Worm (Caenorhabditis elegans) whole organism, late embryonic: Measurements from ENCODE around the gene sri-30.

Source experiments
- C08G9.2 ChIP-seq: sonication (generic microtip); optimal IDR thresholded peaks from 2 replicates; lab custom pipeline; 2016; ENCODE audit warnings: mild to moderate bottlenecking, missing genetic modification characterization, moderate library complexity, missing compliant biosample characterization
- C38D4.7 ChIP-seq: fragments of 200-800 bp; sonication (Bioruptor generic); optimal IDR thresholded peaks from 2 replicates; lab custom pipeline; 2018; ENCODE audit warnings: mild to moderate bottlenecking, missing genetic modification characterization, moderate library complexity, missing compliant biosample characterization
- F13H6.1 ChIP-seq: sonication (generic microtip); optimal IDR thresholded peaks from 2 replicates; lab custom pipeline; 2016; ENCODE audit warnings: missing genetic modification characterization, missing compliant biosample characterization
- K02D7.2 ChIP-seq: sonication (generic microtip); optimal IDR thresholded peaks from 2 replicates; lab custom pipeline; 2017; ENCODE audit warnings: mild to moderate bottlenecking, missing genetic modification characterization, missing compliant biosample characterization
- K09A11.1 ChIP-seq: sonication (generic microtip); optimal IDR thresholded peaks from 2 replicates; lab custom pipeline; 2017; ENCODE audit warnings: antibody characterized with exemption, mild to moderate bottlenecking, missing genetic modification characterization, missing compliant biosample characterization; ENCODE audit not compliant: insufficient read depth
- ama-1 ChIP-seq: fragments of 150-350 bp; optimal IDR thresholded peaks from 2 replicates; lab custom pipeline; 2014
- ceh-14 ChIP-seq: sonication (generic microtip); optimal IDR thresholded peaks from 2 replicates; lab custom pipeline; 2016; ENCODE audit warnings: missing genotype, missing genetic modification characterization, missing compliant biosample characterization
- ceh-18 ChIP-seq: sonication (generic microtip); optimal IDR thresholded peaks from 2 replicates; lab custom pipeline; 2016; ENCODE audit warnings: missing genetic modification characterization, missing compliant biosample characterization
- ceh-19 ChIP-seq: fragments of 200-800 bp; sonication (Bioruptor generic); optimal IDR thresholded peaks from 2 replicates; lab custom pipeline; 2018; ENCODE audit warnings: mild to moderate bottlenecking, missing genetic modification characterization, missing compliant biosample characterization
- ceh-22 ChIP-seq: sonication (generic microtip); optimal IDR thresholded peaks from 2 replicates; lab custom pipeline; 2017; ENCODE audit warnings: missing biosample characterization, missing genetic modification characterization
- ceh-30 ChIP-seq: fragments of 150-350 bp; optimal IDR thresholded peaks from 2 replicates; lab custom pipeline; 2014; ENCODE audit warnings: missing biosample characterization, missing genetic modification characterization
- ceh-34 ChIP-seq: sonication (generic microtip); optimal IDR thresholded peaks from 2 replicates; lab custom pipeline; 2016; ENCODE audit warnings: mild to moderate bottlenecking, missing genetic modification characterization, missing compliant biosample characterization
- ceh-45 ChIP-seq: fragments of 200-800 bp; sonication (Bioruptor generic); IDR thresholded peaks from 2 replicates; pipeline ENCODE4 v1.3.6; 2022; ENCODE audit warnings: missing genetic modification reagents, missing genetic modification characterization, missing compliant biosample characterization
- ceh-6 ChIP-seq: fragments of 200-800 bp; sonication (Bioruptor generic); optimal IDR thresholded peaks from 2 replicates; lab custom pipeline; 2018; ENCODE audit warnings: mild to moderate bottlenecking, missing genetic modification characterization, missing compliant biosample characterization
- dmd-4 ChIP-seq: sonication (generic microtip); optimal IDR thresholded peaks from 2 replicates; lab custom pipeline; 2016; ENCODE audit warnings: borderline replicate concordance, missing genetic modification characterization, missing compliant biosample characterization
- dve-1 ChIP-seq: sonication (generic microtip); optimal IDR thresholded peaks from 2 replicates; lab custom pipeline; 2017; ENCODE audit warnings: antibody characterized with exemption, mild to moderate bottlenecking, missing genetic modification characterization, missing compliant biosample characterization
- eyg-1 ChIP-seq: sonication (generic microtip); optimal IDR thresholded peaks from 2 replicates; lab custom pipeline; 2016; ENCODE audit warnings: missing genotype, missing genetic modification characterization, missing compliant biosample characterization
- fkh-10 ChIP-seq: fragments of 150-350 bp; optimal IDR thresholded peaks from 2 replicates; lab custom pipeline; 2014; ENCODE audit warnings: missing biosample characterization, missing genetic modification reagents, missing genetic modification characterization
- hlh-13 ChIP-seq: fragments of 200-800 bp; sonication (Bioruptor generic); optimal IDR thresholded peaks from 2 replicates; lab custom pipeline; 2018; ENCODE audit warnings: mild to moderate bottlenecking, missing genetic modification characterization, missing compliant biosample characterization
- hlh-30 ChIP-seq: sonication (generic microtip); optimal IDR thresholded peaks from 2 replicates; lab custom pipeline; 2017; ENCODE audit warnings: antibody characterized with exemption, missing genetic modification characterization, missing compliant biosample characterization; ENCODE audit not compliant: insufficient read depth
- hlh-6 ChIP-seq: sonication (generic microtip); optimal IDR thresholded peaks from 2 replicates; lab custom pipeline; 2016; ENCODE audit warnings: missing genotype, missing genetic modification characterization, missing compliant biosample characterization
- lim-6 ChIP-seq: sonication (generic microtip); optimal IDR thresholded peaks from 2 replicates; lab custom pipeline; 2016; ENCODE audit warnings: missing genetic modification characterization, missing compliant biosample characterization
- mec-3 ChIP-seq: sonication (generic microtip); optimal IDR thresholded peaks from 2 replicates; lab custom pipeline; 2016; ENCODE audit warnings: borderline replicate concordance, missing genetic modification characterization, missing compliant biosample characterization
- nfya-1 ChIP-seq: sonication (generic microtip); optimal IDR thresholded peaks from 2 replicates; lab custom pipeline; 2017; ENCODE audit warnings: missing genetic modification characterization, mild to moderate bottlenecking, missing compliant biosample characterization, antibody characterized with exemption, moderate library complexity
- nhr-11 ChIP-seq: fragments of 150-350 bp; optimal IDR thresholded peaks from 2 replicates; lab custom pipeline; 2014; ENCODE audit warnings: missing biosample characterization, missing genetic modification characterization
- nhr-232 ChIP-seq: sonication (generic microtip); optimal IDR thresholded peaks from 2 replicates; lab custom pipeline; 2016; ENCODE audit warnings: missing genetic modification characterization, missing compliant biosample characterization
- npax-4 ChIP-seq: sonication (generic microtip); optimal IDR thresholded peaks from 2 replicates; lab custom pipeline; 2016; ENCODE audit warnings: missing genetic modification characterization, missing compliant biosample characterization
- odd-2 ChIP-seq: sonication (generic microtip); optimal IDR thresholded peaks from 2 replicates; lab custom pipeline; 2017; ENCODE audit warnings: antibody characterized with exemption, mild to moderate bottlenecking, missing genetic modification characterization, missing compliant biosample characterization
- pag-3 ChIP-seq: sonication (generic microtip); optimal IDR thresholded peaks from 2 replicates; lab custom pipeline; 2016; ENCODE audit warnings: missing compliant biosample characterization, missing genetic modification characterization, borderline replicate concordance
- pha-2 ChIP-seq: sonication (generic microtip); optimal IDR thresholded peaks from 2 replicates; lab custom pipeline; 2017; ENCODE audit warnings: mild to moderate bottlenecking, missing genetic modification characterization, missing compliant biosample characterization
- pha-4 ChIP-seq: fragments of 150-350 bp; optimal IDR thresholded peaks from 2 replicates; lab custom pipeline; 2018; ENCODE audit warnings: missing biosample characterization, missing genetic modification reagents, missing genetic modification characterization
- syd-9 ChIP-seq: sonication (generic microtip); optimal IDR thresholded peaks from 2 replicates; lab custom pipeline; 2016; ENCODE audit warnings: mild to moderate bottlenecking, missing genetic modification characterization, moderate library complexity, missing compliant biosample characterization
- ttx-3 ChIP-seq: sonication (generic microtip); optimal IDR thresholded peaks from 2 replicates; lab custom pipeline; 2016; ENCODE audit warnings: missing genetic modification reagents, missing genetic modification characterization, missing compliant biosample characterization
- unc-3 ChIP-seq, 2 experiments: fragments of 200-800 bp in 1 of 2; sonication (Bioruptor generic) in 1 of 2; sonication (generic microtip) in 1 of 2; conservative IDR thresholded peaks in 1 of 2; optimal IDR thresholded peaks in 1 of 2; 2 replicates each; pipeline versions ENCODE4 v1.3.6 to Lab custom; 2016 to 2022; ENCODE audit warnings: missing compliant biosample characterization in 2 of 2, missing genetic modification characterization in 2 of 2, missing genetic modification reagents in 1 of 2
- unc-42 ChIP-seq: sonication (generic microtip); optimal IDR thresholded peaks from 2 replicates; lab custom pipeline; 2016; ENCODE audit warnings: missing genotype, missing genetic modification characterization, missing compliant biosample characterization
- unc-55 ChIP-seq: sonication (generic microtip); optimal IDR thresholded peaks from 2 replicates; lab custom pipeline; 2017; ENCODE audit warnings: missing biosample characterization, missing genetic modification reagents, missing genetic modification characterization
- unc-86 ChIP-seq: sonication (generic microtip); optimal IDR thresholded peaks from 2 replicates; lab custom pipeline; 2016; ENCODE audit warnings: missing genetic modification characterization, missing compliant biosample characterization
- zip-5 ChIP-seq: sonication (generic microtip); optimal IDR thresholded peaks from 2 replicates; lab custom pipeline; 2016; ENCODE audit warnings: missing genetic modification characterization, missing compliant biosample characterization

Gene sri-30

ce11 chrII:3078496-3078895, 32.5 kb downstream of the sri-30 start, which contains the start of gene copb-1:
Gene copb-1, plus strand, starts transcription at chrII:3078796.
- TF ChIP-seq odd-2 (no peak), ceh-18 (tag; lab: Kevin White, UChicago) (no peak), ceh-45 (no peak), unc-3 (GFP tag; conservative IDR thresholded peaks at IDR 0.05; lab: Robert Waterston, UW) (no peak), unc-3 (tag; optimal IDR thresholded peaks at IDR 0.05; lab: Kevin White, UChicago) (no peak), ceh-6 (no peak), ceh-30 (tag; lab: Kevin White, UChicago) (no peak), dve-1 (tag; lab: Kevin White, UChicago) (no peak), syd-9 (no peak), nhr-232 (tag; lab: Kevin White, UChicago) (no peak), C38D4.7 (no peak), nhr-11 (tag; lab: Kevin White, UChicago) (no peak), eyg-1 (tag; lab: Kevin White, UChicago) (no peak), lim-6 (tag; lab: Kevin White, UChicago) (no peak), unc-42 (tag; lab: Kevin White, UChicago) (no peak), hlh-13 (GFP tag; lab: Kevin White, UChicago) (no peak), hlh-6 (tag; lab: Kevin White, UChicago) (no peak), fkh-10 (GFP tag; lab: Kevin White, UChicago) (no peak), ama-1 (lab: Kevin White, UChicago) (no peak)
- TF ChIP-seq, all 69 proteins: peak for 0

ce11 chrII:3087134-3087533, 41.2 kb downstream of the sri-30 start:
- no peak for TF ChIP-seq ama-1 (lab: Kevin White, UChicago)
- no peak for TF ChIP-seq K09A11.1 (tag; lab: Kevin White, UChicago)
- TF ChIP-seq K02D7.2 (tag; lab: Kevin White, UChicago): no peak
- TF ChIP-seq ceh-18 (tag; lab: Kevin White, UChicago): no peak
- TF ChIP-seq pag-3 (tag; lab: Kevin White, UChicago): no peak
- no peak for TF ChIP-seq dmd-4 (tag; lab: Kevin White, UChicago)
- no peak for TF ChIP-seq C38D4.7
- no peak for TF ChIP-seq unc-55 (GFP tag; lab: Kevin White, UChicago)
- no peak for TF ChIP-seq pha-4
- no peak for TF ChIP-seq npax-4 (tag; lab: Kevin White, UChicago)
- no peak for TF ChIP-seq dve-1 (tag; lab: Kevin White, UChicago)
- TF ChIP-seq hlh-30 (tag; lab: Kevin White, UChicago): no peak
- no peak for TF ChIP-seq C08G9.2
- no peak for TF ChIP-seq pha-2 (tag; lab: Kevin White, UChicago)
- no peak for TF ChIP-seq mec-3
- TF ChIP-seq eyg-1 (tag; lab: Kevin White, UChicago): no peak
- no peak for TF ChIP-seq ceh-19

- no peak for TF ChIP-seq F13H6.1 (tag; lab: Kevin White, UChicago)
- no peak for TF ChIP-seq ceh-14 (tag; lab: Kevin White, UChicago)
- TF ChIP-seq ttx-3 (tag; lab: Kevin White, UChicago): no peak
Observed at ce11 chrII:3091268-3091667, 45.3 kb downstream of the sri-30 start, which contains the start of gene srg-21. Gene srg-21, minus strand, starts transcription at chrII:3091368.

- TF ChIP-seq unc-55 (GFP tag; lab: Kevin White, UChicago) (no peak), ceh-22 (no peak), nfya-1 (tag; lab: Kevin White, UChicago) (no peak), unc-86 (tag; lab: Kevin White, UChicago) (no peak), ceh-34 (tag; lab: Kevin White, UChicago) (no peak), zip-5 (no peak), syd-9 (no peak), odd-2 (no peak)
Observed at ce11 chrII:3093352-3093751, 47.4 kb downstream of the sri-30 start, which contains the start of gene srg-22. Gene srg-22, minus strand, starts transcription at chrII:3093452.
